Worm (Caenorhabditis elegans): ENCODE data around the gene C50H11.13.

DNA sequence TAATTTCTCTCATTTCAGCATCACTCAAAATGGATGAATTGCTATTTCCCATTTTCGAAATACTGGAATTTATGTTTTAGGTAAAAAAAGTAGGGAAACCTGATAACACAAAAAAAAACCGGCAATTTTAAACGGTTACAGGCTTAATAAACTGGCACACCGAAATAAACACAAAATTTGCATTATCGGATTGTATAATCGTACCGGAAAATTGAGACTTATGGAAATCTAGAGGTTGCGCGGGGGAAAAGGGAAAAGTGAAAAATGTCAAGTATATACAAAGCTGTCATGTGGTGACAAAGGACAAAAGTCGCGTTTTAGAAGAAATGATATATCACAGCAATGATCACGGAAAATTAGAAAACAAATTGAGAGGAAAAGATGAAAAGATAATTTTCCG, 32.2 kb downstream of the C50H11.13 start, which contains the start of gene chpf-2:
- TF ChIP-seq lin-13 (tag; optimal IDR thresholded peaks at IDR 0.05): no peak
- no peak for TF ChIP-seq tbx-8 (GFP tag; optimal IDR thresholded peaks at IDR 0.05)
- TF ChIP-seq lin-32 (GFP tag; optimal IDR thresholded peaks at IDR 0.05): no peak
- no peak for TF ChIP-seq ztf-11 (tag; optimal IDR thresholded peaks at IDR 0.05)
- no peak for TF ChIP-seq snpc-4 (tag; optimal IDR thresholded peaks at IDR 0.05)
- TF ChIP-seq nhr-2 (tag; optimal IDR thresholded peaks at IDR 0.05): no peak
- TF ChIP-seq nhr-28 (tag; optimal IDR thresholded peaks at IDR 0.05): no peak
- TF ChIP-seq ceh-39 (tag; optimal IDR thresholded peaks at IDR 0.05): no peak
- TF ChIP-seq unc-120 (tag; optimal IDR thresholded peaks at IDR 0.05; ENCODE audit: poor library complexity, severe bottlenecking): no peak
- no peak for TF ChIP-seq sptf-1 (tag; optimal IDR thresholded peaks at IDR 0.05)
- no peak for TF ChIP-seq unc-62 (GFP tag; optimal IDR thresholded peaks at IDR 0.05)
- TF ChIP-seq pha-4 (tag; optimal IDR thresholded peaks at IDR 0.05): no peak
- TF ChIP-seq lsy-2 (tag; optimal IDR thresholded peaks at IDR 0.05): no peak

Measured in whole organism, mixed stage, embryonic.